Worm (Caenorhabditis elegans) whole organism, L4 larva: Measurements from ENCODE around the gene ZK154.6.

Experiments
- F10B5.3 ChIP-seq: sonication (generic microtip); optimal IDR thresholded peaks from 2 replicates; lab custom pipeline; 2016; ENCODE audit warnings: mild to moderate bottlenecking, missing genetic modification characterization, missing compliant biosample characterization
- T20F7.1 ChIP-seq: fragments of 200-800 bp; sonication (Bioruptor generic); optimal IDR thresholded peaks from 2 replicates; lab custom pipeline; 2018; ENCODE audit warnings: mild to moderate bottlenecking, missing genetic modification characterization, missing compliant biosample characterization
- Y105C5A.15 ChIP-seq: fragments of 200-800 bp; sonication (Bioruptor generic); IDR thresholded peaks from 2 replicates; pipeline ENCODE4 v1.3.6; 2022; ENCODE audit warnings: missing genetic modification characterization, missing compliant biosample characterization
- Y48G9A.11 ChIP-seq: fragments of 200-800 bp; sonication (Bioruptor generic); IDR thresholded peaks from 2 replicates; pipeline ENCODE4 v1.3.6; 2022; ENCODE audit warnings: missing genetic modification reagents, missing genetic modification characterization, missing compliant biosample characterization
- Y75B8A.6 ChIP-seq: fragments of 200-800 bp; sonication (Bioruptor generic); IDR thresholded peaks from 2 replicates; pipeline ENCODE4 v1.3.6; 2022; ENCODE audit warnings: missing genetic modification reagents, missing genetic modification characterization, missing compliant biosample characterization
- ZK337.2 ChIP-seq: fragments of 200-800 bp; sonication (Bioruptor generic); IDR thresholded peaks from 2 replicates; pipeline ENCODE4 v1.3.6; 2022; ENCODE audit warnings: missing genetic modification reagents, missing genetic modification characterization, missing compliant biosample characterization
- ZK546.5 ChIP-seq, 2 experiments: sonication (generic microtip); optimal IDR thresholded peaks; 2 replicates each; lab custom pipeline; 2017; ENCODE audit warnings: missing biosample characterization in 2 of 2, missing genetic modification characterization in 2 of 2
- aha-1 ChIP-seq: fragments of 150-350 bp; peaks from one replicate; lab custom pipeline; 2014; ENCODE audit warnings: missing biosample characterization, missing genetic modification characterization
- arid-1 ChIP-seq: fragments of 200-800 bp; sonication (Bioruptor generic); conservative IDR thresholded peaks from 2 replicates; pipeline ENCODE4 v1.3.6; 2022; ENCODE audit warnings: missing genetic modification reagents, missing genetic modification characterization, missing compliant biosample characterization
- ceh-20 ChIP-seq: fragments of 200-800 bp; sonication (Bioruptor generic); IDR thresholded peaks from 2 replicates; pipeline ENCODE4 v1.3.6; 2022; ENCODE audit warnings: missing genetic modification reagents, missing genetic modification characterization, missing compliant biosample characterization
- ceh-28 ChIP-seq: fragments of 150-350 bp; optimal IDR thresholded peaks from 2 replicates; lab custom pipeline; 2014; ENCODE audit warnings: missing biosample characterization, missing genetic modification reagents, missing genetic modification characterization
- ceh-62 ChIP-seq: sonication (generic microtip); optimal IDR thresholded peaks from 2 replicates; lab custom pipeline; 2017; ENCODE audit warnings: missing biosample characterization, missing genetic modification characterization
- cey-2 ChIP-seq: sonication (generic microtip); optimal IDR thresholded peaks from 3 replicates; lab custom pipeline; 2017; ENCODE audit warnings: missing genetic modification characterization, mild to moderate bottlenecking, missing compliant biosample characterization, antibody characterized with exemption, borderline replicate concordance; ENCODE audit not compliant: insufficient read depth
- ctbp-1 ChIP-seq: fragments of 200-800 bp; sonication (Bioruptor generic); IDR thresholded peaks from 2 replicates; pipeline ENCODE4 v1.3.6; 2022; ENCODE audit warnings: missing genetic modification reagents, missing genetic modification characterization, missing compliant biosample characterization
- duxl-1 ChIP-seq: sonication (generic microtip); optimal IDR thresholded peaks from 2 replicates; lab custom pipeline; 2016; ENCODE audit warnings: mild to moderate bottlenecking, missing genetic modification characterization, moderate library complexity, missing compliant biosample characterization; ENCODE audit not compliant: poor library complexity
- egl-27 ChIP-seq: sonication (generic microtip); optimal IDR thresholded peaks from 3 replicates; lab custom pipeline; 2017; ENCODE audit warnings: missing biosample characterization, missing genetic modification reagents, missing genetic modification characterization
- gei-8 ChIP-seq: fragments of 200-800 bp; sonication (Bioruptor generic); optimal IDR thresholded peaks from 2 replicates; lab custom pipeline; 2018; ENCODE audit warnings: mild to moderate bottlenecking, missing genetic modification characterization, missing compliant biosample characterization
- hif-1 ChIP-seq, 2 experiments: sonication (generic microtip); optimal IDR thresholded peaks; 2 replicates each; lab custom pipeline; 2016 to 2017; ENCODE audit warnings: missing compliant biosample characterization in 2 of 2, missing genetic modification characterization in 2 of 2, missing genetic modification reagents in 2 of 2, missing genotype in 2 of 2, mild to moderate bottlenecking in 1 of 2
- hmg-1.1 ChIP-seq: fragments of 200-800 bp; sonication (Bioruptor generic); IDR thresholded peaks from 2 replicates; pipeline ENCODE4 v1.3.6; 2022; ENCODE audit warnings: missing genetic modification reagents, missing genetic modification characterization, missing compliant biosample characterization
- jun-1 ChIP-seq: fragments of 150-350 bp; optimal IDR thresholded peaks from 2 replicates; lab custom pipeline; 2014; ENCODE audit warnings: missing biosample characterization, missing genetic modification reagents, missing genetic modification characterization
- lin-13 ChIP-seq: fragments of 150-350 bp; optimal IDR thresholded peaks from 2 replicates; lab custom pipeline; 2014; ENCODE audit warnings: missing biosample characterization, missing genetic modification reagents, missing genetic modification characterization
- lin-15B ChIP-seq: fragments of 150-350 bp; sonication (generic microtip); optimal IDR thresholded peaks from 3 replicates; lab custom pipeline; 2014; ENCODE audit warnings: missing biosample characterization, missing genetic modification characterization
- lin-29 ChIP-seq: fragments of 200-800 bp; sonication (Bioruptor generic); IDR thresholded peaks from 2 replicates; pipeline ENCODE4 v1.3.6; 2022; ENCODE audit warnings: missing genetic modification reagents, missing genetic modification characterization, missing compliant biosample characterization
- lir-3 ChIP-seq: sonication (generic microtip); optimal IDR thresholded peaks from 2 replicates; lab custom pipeline; 2016; ENCODE audit warnings: mild to moderate bottlenecking, missing genetic modification characterization, missing compliant biosample characterization
- madf-9 ChIP-seq: fragments of 200-800 bp; sonication (Bioruptor generic); conservative IDR thresholded peaks from 2 replicates; pipeline ENCODE4 v1.3.6; 2022; ENCODE audit warnings: missing genetic modification reagents, missing genetic modification characterization, missing compliant biosample characterization
- mep-1 ChIP-seq: fragments of 150-350 bp; sonication (generic microtip); optimal IDR thresholded peaks from 3 replicates; lab custom pipeline; 2014; ENCODE audit warnings: missing biosample characterization, missing genetic modification characterization
- nhr-10 ChIP-seq: fragments of 150-350 bp; optimal IDR thresholded peaks from 2 replicates; lab custom pipeline; 2014; ENCODE audit warnings: missing biosample characterization, missing genetic modification characterization
- nhr-11 ChIP-seq: fragments of 150-350 bp; optimal IDR thresholded peaks from 2 replicates; lab custom pipeline; 2014; ENCODE audit warnings: missing biosample characterization, missing genetic modification characterization
- nhr-111 ChIP-seq: fragments of 200-800 bp; sonication (Bioruptor generic); optimal IDR thresholded peaks from 2 replicates; lab custom pipeline; 2018; ENCODE audit warnings: mild to moderate bottlenecking, missing genetic modification characterization, missing compliant biosample characterization
- nhr-237 ChIP-seq: sonication (generic microtip); optimal IDR thresholded peaks from 2 replicates; lab custom pipeline; 2017; ENCODE audit warnings: missing biosample characterization, missing genetic modification characterization
- nhr-25 ChIP-seq: sonication (generic microtip); optimal IDR thresholded peaks from 2 replicates; lab custom pipeline; 2017; ENCODE audit warnings: missing genetic modification characterization, mild to moderate bottlenecking, missing compliant biosample characterization, antibody characterized with exemption, moderate library complexity, borderline replicate concordance; ENCODE audit not compliant: insufficient read depth
- nhr-28 ChIP-seq: fragments of 150-350 bp; optimal IDR thresholded peaks from 2 replicates; lab custom pipeline; 2014; ENCODE audit warnings: missing biosample characterization, missing genetic modification characterization
- nhr-41 ChIP-seq: fragments of 200-800 bp; sonication (Bioruptor generic); IDR thresholded peaks from 2 replicates; pipeline ENCODE4 v1.3.6; 2022; ENCODE audit warnings: missing genetic modification reagents, missing genetic modification characterization, missing compliant biosample characterization
- nhr-42 ChIP-seq: fragments of 200-800 bp; sonication (Bioruptor generic); IDR thresholded peaks from 2 replicates; pipeline ENCODE4 v1.3.6; 2022; ENCODE audit warnings: missing genetic modification characterization, missing compliant biosample characterization
- nhr-6 ChIP-seq: fragments of 150-350 bp; optimal IDR thresholded peaks from 2 replicates; lab custom pipeline; 2014; ENCODE audit warnings: missing biosample characterization, missing genetic modification characterization
- nhr-76 ChIP-seq: fragments of 150-350 bp; optimal IDR thresholded peaks from 2 replicates; lab custom pipeline; 2014; ENCODE audit warnings: missing biosample characterization, missing genetic modification characterization
- pha-4 ChIP-seq, 2 experiments: fragments of 150-350 bp in 1 of 2; fragments of 200-800 bp in 1 of 2; sonication (Bioruptor generic) in 1 of 2; IDR thresholded peaks in 1 of 2; optimal IDR thresholded peaks in 1 of 2; 2 replicates each; pipeline versions ENCODE4 v1.3.6 to Lab custom; 2014 to 2022; ENCODE audit warnings: missing genetic modification characterization in 2 of 2, missing genetic modification reagents in 2 of 2, missing biosample characterization in 1 of 2, missing compliant biosample characterization in 1 of 2
- saeg-2 ChIP-seq: fragments of 200-800 bp; sonication (Bioruptor generic); IDR thresholded peaks from 2 replicates; pipeline ENCODE4 v1.3.6; 2022; ENCODE audit warnings: missing genetic modification reagents, missing genetic modification characterization, missing compliant biosample characterization
- skn-1 ChIP-seq: fragments of 150-350 bp; optimal IDR thresholded peaks from 2 replicates; lab custom pipeline; 2014; ENCODE audit warnings: missing biosample characterization, missing genetic modification characterization
- snpc-4 ChIP-seq: fragments of 150-350 bp; optimal IDR thresholded peaks from 2 replicates; lab custom pipeline; 2014; ENCODE audit warnings: missing biosample characterization, missing genetic modification characterization
- spr-1 ChIP-seq: sonication (generic microtip); optimal IDR thresholded peaks from 2 replicates; lab custom pipeline; 2016; ENCODE audit warnings: mild to moderate bottlenecking, missing genetic modification characterization, missing compliant biosample characterization
- tag-97 ChIP-seq: fragments of 200-800 bp; sonication (Bioruptor generic); IDR thresholded peaks from 2 replicates; pipeline ENCODE4 v1.3.6; 2022; ENCODE audit warnings: missing genetic modification characterization, missing compliant biosample characterization
- tra-1 ChIP-seq: fragments of 200-800 bp; sonication (Bioruptor generic); IDR thresholded peaks from 2 replicates; pipeline ENCODE4 v1.3.6; 2022; ENCODE audit warnings: missing genetic modification reagents, missing genetic modification characterization, missing compliant biosample characterization
- unc-130 ChIP-seq: sonication (generic microtip); optimal IDR thresholded peaks from 2 replicates; lab custom pipeline; 2016; ENCODE audit warnings: missing genetic modification reagents, missing genetic modification characterization, missing compliant biosample characterization
- unc-62 ChIP-seq, 3 experiments: fragments of 150-350 bp in 1 of 3; sonication (generic microtip); optimal IDR thresholded peaks in 2 of 3; peaks in 1 of 3; 1 replicate in 1 of 3; 2 replicates in 2 of 3; lab custom pipeline; 2014 to 2017; ENCODE audit warnings: missing biosample characterization in 3 of 3, missing genetic modification characterization in 3 of 3, missing genetic modification reagents in 3 of 3, missing genotype in 1 of 3
- zfp-2 ChIP-seq: sonication (generic microtip); optimal IDR thresholded peaks from 2 replicates; lab custom pipeline; 2016; ENCODE audit warnings: mild to moderate bottlenecking, missing genetic modification characterization, missing compliant biosample characterization
- zfp-3 ChIP-seq: fragments of 200-800 bp; sonication (Bioruptor generic); conservative IDR thresholded peaks from 2 replicates; pipeline ENCODE4 v1.3.6; 2022; ENCODE audit warnings: missing genetic modification reagents, missing genetic modification characterization, missing compliant biosample characterization
- zip-2 ChIP-seq: fragments of 150-350 bp; optimal IDR thresholded peaks from 2 replicates; lab custom pipeline; 2014; ENCODE audit warnings: missing biosample characterization, missing genetic modification characterization
- ztf-7 ChIP-seq: fragments of 150-350 bp; optimal IDR thresholded peaks from 2 replicates; lab custom pipeline; 2014; ENCODE audit warnings: missing biosample characterization, missing genetic modification characterization

Gene ZK154.6

ce11 chrX:7823108-7823704, 29.8 kb upstream of the ZK154.6 start, which contains the start of gene eef-1A.2 (continued):
- TF ChIP-seq hmg-1.1 (GFP tag; lab: Robert Waterston, UW) (peak; percentile 96), nhr-25 (tag; lab: Kevin White, UChicago) (peak; percentile 95), zip-2 (tag; lab: Kevin White, UChicago) (peak; percentile 100), Y75B8A.6 (GFP tag; lab: Robert Waterston, UW) (0 out of 2 replicates have a peak, but pooled peaks have one; percentile 54), ztf-7 (peak; percentile 97), snpc-4 (tag; lab: Kevin White, UChicago) (no peak), ceh-62 (tag; lab: Kevin White, UChicago) (no peak), tag-97 (GFP tag; lab: Robert Waterston, UW) (no peak), gei-8 (GFP tag; lab: Kevin White, UChicago) (peak; percentile 43), ZK337.2 (GFP tag; lab: Robert Waterston, UW) (no peak), nhr-41 (GFP tag; lab: Robert Waterston, UW) (peak; percentile 67; the same call in 1 of the 2 replicates), arid-1 (GFP tag; lab: Robert Waterston, UW) (peak; percentile 62), nhr-42 (GFP tag; lab: Robert Waterston, UW) (peak; percentile 83; the same call in 1 of the 2 replicates), lin-15B (tag; lab: Kevin White, UChicago) (no peak), ceh-20 (peak; percentile 84), aha-1 (tag; lab: Kevin White, UChicago) (peak; percentile 100), ctbp-1 (GFP tag; lab: Robert Waterston, UW) (peak; percentile 93), madf-9 (GFP tag; lab: Robert Waterston, UW) (peak; percentile 71), nhr-76 (tag; lab: Kevin White, UChicago) (peak; percentile 30), F10B5.3 (no peak), mep-1 (tag; lab: Kevin White, UChicago) (peak; percentile 97), lin-29 (GFP tag; lab: Robert Waterston, UW) (no peak), lir-3 (tag; lab: Kevin White, UChicago) (no peak), T20F7.1 (GFP tag; lab: Kevin White, UChicago) (peak; percentile 84), zfp-3 (0 out of 2 replicates have a peak, but pooled peaks have one; percentile 48), unc-62 (GFP tag; optimal IDR thresholded peaks at IDR 0.05 in 1 of 2; lab: Kevin White, UChicago) (peak in 1 of 2 experiments; percentile 100), unc-62 (tag; optimal IDR thresholded peaks at IDR 0.05; lab: Kevin White, UChicago) (no peak), pha-4 (GFP tag; IDR thresholded peaks at IDR 0.05; lab: Robert Waterston, UW) (peak; percentile 91), pha-4 (tag; optimal IDR thresholded peaks at IDR 0.05; lab: Kevin White, UChicago) (peak; percentile 83), duxl-1 (tag; lab: Kevin White, UChicago) (peak; percentile 73), ZK546.5 (tag; optimal IDR thresholded peaks at IDR 0.05; lab: Kevin White, UChicago) (no peak), egl-27 (tag; lab: Kevin White, UChicago) (no peak), nhr-28 (tag; lab: Kevin White, UChicago) (peak; percentile 93), unc-130 (GFP tag; lab: Kevin White, UChicago) (no peak), nhr-11 (tag; lab: Kevin White, UChicago) (peak; percentile 98), lin-13 (GFP tag; lab: Kevin White, UChicago) (peak; percentile 89), tra-1 (GFP tag; lab: Robert Waterston, UW) (peak; percentile 90), zfp-2 (tag; lab: Kevin White, UChicago) (peak; percentile 64), nhr-111 (no peak), skn-1 (tag; lab: Kevin White, UChicago) (peak; percentile 38), nhr-10 (tag; lab: Kevin White, UChicago) (peak; percentile 58), Y105C5A.15 (no peak), nhr-6 (tag; lab: Kevin White, UChicago) (peak; percentile 87), hif-1 (tag; optimal IDR thresholded peaks at IDR 0.05; lab: Kevin White, UChicago) (peak; percentile 40 to 97), ceh-28 (tag; lab: Kevin White, UChicago) (peak; percentile 88), nhr-237 (tag; lab: Kevin White, UChicago) (peak; percentile 66), jun-1 (tag; lab: Kevin White, UChicago) (peak; percentile 90), Y48G9A.11 (no peak), spr-1 (peak; percentile 63), cey-2 (tag; lab: Kevin White, UChicago) (no peak), saeg-2 (GFP tag; lab: Robert Waterston, UW) (peak; percentile 83)
